Worm (Caenorhabditis elegans): ENCODE measurements around the gene C03B1.1.

- TF ChIP-seq med-1 (GFP tag; optimal IDR thresholded peaks at IDR 0.05; ENCODE audit: insufficient read depth) (no peak), ztf-29 (GFP tag; IDR thresholded peaks at IDR 0.05) (no peak), flt-1 (GFP tag; IDR thresholded peaks at IDR 0.05) (no peak), ref-1 (GFP tag; conservative IDR thresholded peaks at IDR 0.05) (no peak), ztf-23 (GFP tag; IDR thresholded peaks at IDR 0.05) (no peak), tab-1 (GFP tag; IDR thresholded peaks at IDR 0.05) (no peak)
Measured at ce11 chrX:6347013-6347412, 27.5 kb upstream of the C03B1.1 start, which contains the start of gene C03B1.9.

Data from whole organism, midembryonic.